Worm (Caenorhabditis elegans) whole organism, mixed stage, embryonic: ENCODE measurements around the gene C04A11.2.

Source experiments
- ces-1 ChIP-seq: fragments of 150-350 bp; optimal IDR thresholded peaks from 2 replicates; lab custom pipeline; 2014; ENCODE audit warnings: missing biosample characterization, missing genetic modification reagents, missing genetic modification characterization
- cnd-1 ChIP-seq: fragments of 200-800 bp; sonication (Bioruptor generic); optimal IDR thresholded peaks from 2 replicates; lab custom pipeline; 2018; ENCODE audit warnings: mild to moderate bottlenecking, missing genetic modification characterization, missing compliant biosample characterization
- nhr-12 ChIP-seq: fragments of 150-350 bp; optimal IDR thresholded peaks from 2 replicates; lab custom pipeline; 2014; ENCODE audit warnings: missing biosample characterization, missing genetic modification characterization
- nhr-28 ChIP-seq: fragments of 150-350 bp; optimal IDR thresholded peaks from 2 replicates; lab custom pipeline; 2014; ENCODE audit warnings: missing biosample characterization, missing genetic modification characterization
- unc-62 ChIP-seq: fragments of 150-350 bp; optimal IDR thresholded peaks from 2 replicates; lab custom pipeline; 2014; ENCODE audit warnings: missing biosample characterization, missing genetic modification reagents, missing genetic modification characterization
- zip-8 ChIP-seq: fragments of 150-350 bp; optimal IDR thresholded peaks from 2 replicates; lab custom pipeline; 2014; ENCODE audit warnings: missing biosample characterization, missing genetic modification characterization

ce11 chrX:13655769-13656168 lies 12.9 kb downstream of the C04A11.2 start:
- TF ChIP-seq nhr-28 (tag; lab: Kevin White, UChicago) (no peak), ces-1 (GFP tag; lab: Kevin White, UChicago) (no peak), unc-62 (no peak), zip-8 (tag; lab: Kevin White, UChicago) (no peak), cnd-1 (tag; lab: Kevin White, UChicago) (no peak), nhr-12 (tag; lab: Kevin White, UChicago) (no peak)
